Fruit fly (Drosophila melanogaster): ENCODE data around the gene emc.
A peak's percentile ranks its signal among the peaks of the same experiment; 100 is the strongest.

emc gene

DNA sequence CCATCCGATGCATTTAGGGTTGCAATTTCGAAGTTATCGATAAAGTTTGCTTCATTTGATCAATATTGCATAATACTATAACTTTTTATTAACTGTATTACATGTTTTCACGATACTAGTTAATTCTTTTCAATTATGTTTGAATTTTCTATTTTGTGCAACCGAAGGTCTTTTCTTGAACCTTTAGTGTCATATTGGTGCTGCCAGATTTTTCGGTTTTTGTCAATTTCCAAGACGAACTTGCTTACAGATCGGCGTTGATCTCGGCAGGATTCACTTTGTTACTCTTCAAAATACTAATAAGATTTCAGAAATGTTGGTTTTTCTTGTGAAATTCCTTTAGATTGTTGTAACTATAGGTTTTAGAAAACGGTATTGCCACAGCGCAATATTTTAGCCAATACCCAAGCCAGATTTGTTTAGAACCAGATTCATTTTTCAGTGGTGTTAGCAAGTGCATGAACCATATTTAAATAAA, 38.8 kb upstream of the emc start, which contains the start of gene CkIIalpha-i3 (continued):
- TF ChIP-seq ap (GFP tag; IDR thresholded peaks at IDR 0.05) (no peak), PHDP (tag; optimal IDR thresholded peaks at IDR 0.05) (no peak), gsb-n (tag; optimal IDR thresholded peaks at IDR 0.05) (no peak), CG7556 (GFP tag; optimal IDR thresholded peaks at IDR 0.05) (no peak), sob (GFP tag; IDR thresholded peaks at IDR 0.05) (no peak), CG7372 (GFP tag; IDR thresholded peaks at IDR 0.05) (no peak), ERR (GFP tag; optimal IDR thresholded peaks at IDR 0.05) (no peak), CG13624 (GFP tag; optimal IDR thresholded peaks at IDR 0.05) (no peak), ken (GFP tag; IDR thresholded peaks at IDR 0.05) (no peak), CG13775 (GFP tag; optimal IDR thresholded peaks at IDR 0.05) (no peak), tll (GFP tag; optimal IDR thresholded peaks at IDR 0.05) (no peak), CG4730 (GFP tag; IDR thresholded peaks at IDR 0.05) (no peak), toy (GFP tag; IDR thresholded peaks at IDR 0.05) (no peak), CG12391 (tag; optimal IDR thresholded peaks at IDR 0.05) (peak; percentile 3), CG33213 (GFP tag; optimal IDR thresholded peaks at IDR 0.05) (peak; percentile 22), Doc3 (GFP tag; IDR thresholded peaks at IDR 0.05; ENCODE audit: partially characterized antibody) (no peak), CG2199 (GFP tag; IDR thresholded peaks at IDR 0.05) (no peak), mam (GFP tag; optimal IDR thresholded peaks at IDR 0.05) (no peak), Atf3 (GFP tag; optimal IDR thresholded peaks at IDR 0.05) (no peak), CG11093 (GFP tag; IDR thresholded peaks at IDR 0.05) (no peak), CG15479 (GFP tag; optimal IDR thresholded peaks at IDR 0.05) (no peak), amos (GFP tag; IDR thresholded peaks at IDR 0.05; ENCODE audit: partially characterized antibody) (no peak), bbx (GFP tag; IDR thresholded peaks at IDR 0.05; ENCODE audit: partially characterized antibody) (no peak), CG12942 (GFP tag; optimal IDR thresholded peaks at IDR 0.05) (no peak), bigmax (GFP tag; optimal IDR thresholded peaks at IDR 0.05) (no peak), bsh (GFP tag; optimal IDR thresholded peaks at IDR 0.05) (no peak), peb (GFP tag; IDR thresholded peaks at IDR 0.05) (no peak), Abd-B (GFP tag; optimal IDR thresholded peaks at IDR 0.05) (no peak), tin (GFP tag; optimal IDR thresholded peaks at IDR 0.05) (no peak), Ets97D (GFP tag; optimal IDR thresholded peaks at IDR 0.05) (peak; percentile 18), BEAF-32 (GFP tag; optimal IDR thresholded peaks at IDR 0.05) (peak; percentile 16), zfh2 (GFP tag; optimal IDR thresholded peaks at IDR 0.05) (no peak), Dbx (GFP tag; IDR thresholded peaks at IDR 0.05) (no peak), ase (GFP tag; IDR thresholded peaks at IDR 0.05) (no peak), CG11456 (GFP tag; IDR thresholded peaks at IDR 0.05) (no peak), btn (GFP tag; optimal IDR thresholded peaks at IDR 0.05) (no peak), NC2α (GFP tag; optimal IDR thresholded peaks at IDR 0.05) (no peak), ac (GFP tag; optimal IDR thresholded peaks at IDR 0.05) (no peak), CG18619 (GFP tag; optimal IDR thresholded peaks at IDR 0.05) (no peak), so (GFP tag; IDR thresholded peaks at IDR 0.05) (no peak), tx (GFP tag; optimal IDR thresholded peaks at IDR 0.05) (no peak), CrebB (tag; optimal IDR thresholded peaks at IDR 0.05) (no peak), Fer1 (GFP tag; optimal IDR thresholded peaks at IDR 0.05) (no peak), Hmx (GFP tag; optimal IDR thresholded peaks at IDR 0.05) (no peak), pb (GFP tag; optimal IDR thresholded peaks at IDR 0.05) (no peak), Ets65A (GFP tag) (no peak), ftz-f1 (GFP tag; optimal IDR thresholded peaks at IDR 0.05) (no peak), nerfin-1 (tag; optimal IDR thresholded peaks at IDR 0.05) (peak; percentile 69), ranshi (GFP tag; IDR thresholded peaks at IDR 0.05) (no peak), cas (GFP tag; IDR thresholded peaks at IDR 0.05) (no peak), CG4360 (GFP tag; IDR thresholded peaks at IDR 0.05) (no peak), CG9932 (GFP tag; IDR thresholded peaks at IDR 0.05) (no peak), row (GFP tag; IDR thresholded peaks at IDR 0.05) (no peak)
